Fruit fly (Drosophila melanogaster): ENCODE data around the gene CG16721.

DNA sequence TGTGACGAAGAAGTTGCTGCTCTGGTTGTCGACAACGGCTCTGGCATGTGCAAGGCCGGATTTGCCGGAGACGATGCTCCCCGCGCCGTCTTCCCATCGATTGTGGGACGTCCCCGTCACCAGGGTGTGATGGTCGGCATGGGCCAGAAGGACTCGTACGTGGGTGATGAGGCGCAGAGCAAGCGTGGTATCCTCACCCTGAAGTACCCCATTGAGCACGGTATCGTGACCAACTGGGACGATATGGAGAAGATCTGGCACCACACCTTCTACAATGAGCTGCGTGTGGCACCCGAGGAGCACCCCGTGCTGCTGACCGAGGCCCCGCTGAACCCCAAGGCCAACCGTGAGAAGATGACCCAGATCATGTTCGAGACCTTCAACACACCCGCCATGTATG is 23.0 kb downstream of the CG16721 start:
- TF ChIP-seq Ets98B (GFP tag; IDR thresholded peaks at IDR 0.05) (no peak), CG4496 (GFP tag; IDR thresholded peaks at IDR 0.05) (no peak), CG8301 (tag; optimal IDR thresholded peaks at IDR 0.05) (no peak), EcR (GFP tag; optimal IDR thresholded peaks at IDR 0.05) (no peak), CG15710 (tag; optimal IDR thresholded peaks at IDR 0.05) (no peak), D1 (tag; optimal IDR thresholded peaks at IDR 0.05) (no peak), Snoo (tag; optimal IDR thresholded peaks at IDR 0.05) (no peak), CG8159 (tag; optimal IDR thresholded peaks at IDR 0.05) (no peak)

Measured in whole organism, pupa.